Fruit fly (Drosophila melanogaster) whole organism: Measurements from ENCODE around the gene CG9662.

Experiments used
- CG8478 ChIP-seq: fragments of >200 bp; optimal IDR thresholded peaks from 2 replicates; lab custom pipeline; 2018; ENCODE audit warnings: inconsistent platforms
- Dll ChIP-seq: fragments of >200 bp; optimal IDR thresholded peaks from 2 replicates; lab custom pipeline; 2017
- EcR ChIP-seq, 2 experiments: fragments of >200 bp; optimal IDR thresholded peaks; 2 replicates each; lab custom pipeline; 2017; ENCODE audit warnings: missing biosample characterization in 2 of 2, missing genetic modification characterization in 2 of 2, missing genetic modification reagents in 2 of 2
- pan ChIP-seq: fragments of >200 bp; optimal IDR thresholded peaks from 2 replicates; lab custom pipeline; 2017
- psq ChIP-seq: fragments of >200 bp; optimal IDR thresholded peaks from 2 replicates; lab custom pipeline; 2017
- usp ChIP-seq: fragments of >200 bp; optimal IDR thresholded peaks from 2 replicates; lab custom pipeline; 2017; ENCODE audit warnings: missing biosample characterization, missing genetic modification characterization, mixed read lengths

dm6 chr2L:3369083-3369653 lies 7.4 kb downstream of the CG9662 start:
- TF ChIP-seq CG8478 (lab: Kevin White, UChicago): no peak
- TF ChIP-seq psq (lab: Kevin White, UChicago): no peak
- no peak for TF ChIP-seq pan (lab: Kevin White, UChicago)
- TF ChIP-seq EcR (GFP tag; optimal IDR thresholded peaks at IDR 0.05; lab: Kevin White, UChicago): no peak
- TF ChIP-seq Dll: no peak
- TF ChIP-seq usp (GFP tag; lab: Kevin White, UChicago): no peak
